Fruit fly (Drosophila melanogaster) whole organism, embryonic: ENCODE measurements around the gene CG11980.

Experiments
- Abd-B ChIP-seq: fragments of 200-800 bp; sonication (Bioruptor generic); optimal IDR thresholded peaks from 2 replicates; lab custom pipeline; 2018; ENCODE audit warnings: missing biosample characterization, mild to moderate bottlenecking, missing genetic modification characterization, moderate library complexity
- CG10366 ChIP-seq: fragments of 200-800 bp; sonication (Bioruptor generic); IDR thresholded peaks from 2 replicates; pipeline ENCODE4 v1.3.6; 2022; ENCODE audit warnings: missing biosample characterization, missing genetic modification characterization
- CG12236 ChIP-seq: fragments of 200-800 bp; sonication (Bioruptor generic); optimal IDR thresholded peaks from 2 replicates; lab custom pipeline; 2016; ENCODE audit warnings: missing biosample characterization, missing genetic modification characterization
- CG13296 ChIP-seq: fragments of 200-800 bp; sonication (Bioruptor generic); optimal IDR thresholded peaks from 3 replicates; lab custom pipeline; 2018; ENCODE audit warnings: missing biosample characterization, mild to moderate bottlenecking, missing genetic modification characterization
- CG15601 ChIP-seq: fragments of 200-800 bp; sonication (Bioruptor generic); optimal IDR thresholded peaks from 3 replicates; lab custom pipeline; 2019; ENCODE audit warnings: missing biosample characterization, mild to moderate bottlenecking, missing genetic modification characterization, moderate library complexity
- CG17359 ChIP-seq: fragments of 200-800 bp; sonication (Bioruptor generic); optimal IDR thresholded peaks from 3 replicates; lab custom pipeline; 2018; ENCODE audit warnings: missing biosample characterization, mild to moderate bottlenecking, missing genetic modification characterization, moderate library complexity
- CG17612 ChIP-seq: fragments of 200-800 bp; sonication (Bioruptor generic); IDR thresholded peaks from 2 replicates; pipeline ENCODE4 v1.3.6; 2022; ENCODE audit warnings: missing biosample characterization, missing genetic modification characterization
- CG17802 ChIP-seq: fragments of 200-800 bp; sonication (Bioruptor generic); optimal IDR thresholded peaks from 2 replicates; lab custom pipeline; 2018; ENCODE audit warnings: missing biosample characterization, mild to moderate bottlenecking, missing genetic modification characterization, moderate library complexity
- CG1792 ChIP-seq: fragments of 200-800 bp; sonication (Bioruptor generic); optimal IDR thresholded peaks from 2 replicates; lab custom pipeline; 2016; ENCODE audit warnings: missing biosample characterization, missing genetic modification characterization
- CG2712 ChIP-seq: fragments of 200-800 bp; optimal IDR thresholded peaks from 3 replicates; lab custom pipeline; 2019; ENCODE audit warnings: missing biosample characterization, mild to moderate bottlenecking, missing genetic modification characterization, moderate library complexity
- CG30020 ChIP-seq: fragments of 200-800 bp; optimal IDR thresholded peaks from 2 replicates; lab custom pipeline; 2019; ENCODE audit warnings: missing biosample characterization, mild to moderate bottlenecking, missing genetic modification characterization, moderate library complexity
- CG31441 ChIP-seq: fragments of 200-800 bp; sonication (Bioruptor generic); IDR thresholded peaks from 2 replicates; pipeline ENCODE4 v1.3.6; 2022; ENCODE audit warnings: missing biosample characterization, missing genetic modification characterization
- CG34376 ChIP-seq: fragments of 200-800 bp; sonication (Bioruptor generic); optimal IDR thresholded peaks from 2 replicates; lab custom pipeline; 2018; ENCODE audit warnings: missing biosample characterization, mild to moderate bottlenecking, missing genetic modification characterization
- CG4617 ChIP-seq: fragments of 200-800 bp; sonication (Bioruptor generic); optimal IDR thresholded peaks from 3 replicates; lab custom pipeline; 2016; ENCODE audit warnings: missing biosample characterization, missing genetic modification characterization, borderline replicate concordance
- CG4707 ChIP-seq: fragments of 200-800 bp; sonication (Bioruptor generic); optimal IDR thresholded peaks from 2 replicates; lab custom pipeline; 2018; ENCODE audit warnings: missing biosample characterization, mild to moderate bottlenecking, missing genetic modification characterization, moderate library complexity
- CG6272 ChIP-seq: fragments of 200-800 bp; sonication (Bioruptor generic); IDR thresholded peaks from 2 replicates; pipeline ENCODE4 v1.3.6; 2022; ENCODE audit warnings: missing biosample characterization, missing genetic modification characterization
- CG7357 ChIP-seq: fragments of 200-800 bp; sonication (Bioruptor generic); IDR thresholded peaks from 3 replicates; pipeline ENCODE4 v1.3.6; 2022; ENCODE audit warnings: missing biosample characterization, missing genetic modification characterization
- CG7987 ChIP-seq: fragments of 200-800 bp; sonication (Bioruptor generic); optimal IDR thresholded peaks from 2 replicates; lab custom pipeline; 2018; ENCODE audit warnings: missing biosample characterization, mild to moderate bottlenecking, missing genetic modification characterization, moderate library complexity
- CG8290 ChIP-seq, 3 experiments: fragments of 200-800 bp; sonication (Bioruptor generic); optimal IDR thresholded peaks; 2 replicates each; lab custom pipeline; 2016 to 2019; ENCODE audit warnings: missing biosample characterization in 3 of 3, missing genetic modification characterization in 3 of 3, mild to moderate bottlenecking in 2 of 3, moderate library complexity in 1 of 3
- CG9437 ChIP-seq: fragments of 200-800 bp; sonication (Bioruptor generic); optimal IDR thresholded peaks from 2 replicates; lab custom pipeline; 2018; ENCODE audit warnings: missing biosample characterization, mild to moderate bottlenecking, missing genetic modification characterization
- CG9932 ChIP-seq: fragments of 200-800 bp; sonication (Bioruptor generic); IDR thresholded peaks from 2 replicates; pipeline ENCODE4 v1.3.6; 2022; ENCODE audit warnings: missing biosample characterization, missing genetic modification characterization
- CHES-1-like ChIP-seq: fragments of 200-800 bp; sonication (Bioruptor generic); optimal IDR thresholded peaks from 2 replicates; lab custom pipeline; 2016; ENCODE audit warnings: missing biosample characterization, missing genetic modification characterization
- Fer1 ChIP-seq: fragments of 200-800 bp; sonication (Bioruptor generic); optimal IDR thresholded peaks from 2 replicates; lab custom pipeline; 2017; ENCODE audit warnings: missing biosample characterization, mild to moderate bottlenecking, missing genetic modification characterization
- Fer3 ChIP-seq: fragments of 200-800 bp; sonication (Bioruptor generic); optimal IDR thresholded peaks from 2 replicates; lab custom pipeline; 2018; ENCODE audit warnings: missing biosample characterization, mild to moderate bottlenecking, missing genetic modification characterization, moderate library complexity
- Gsc ChIP-seq: fragments of 200-800 bp; sonication (Bioruptor generic); IDR thresholded peaks from 2 replicates; pipeline ENCODE4 v1.3.6; 2022; ENCODE audit warnings: missing biosample characterization, missing genetic modification characterization
- MTF-1 ChIP-seq: fragments of 200-800 bp; sonication (Bioruptor generic); optimal IDR thresholded peaks from 2 replicates; lab custom pipeline; 2018; ENCODE audit warnings: missing biosample characterization, mild to moderate bottlenecking, missing genetic modification characterization, borderline replicate concordance
- Med ChIP-seq: fragments of 200-800 bp; sonication (Bioruptor generic); peaks from one replicate; lab custom pipeline; 2016; ENCODE audit warnings: missing biosample characterization, missing genetic modification characterization, mild to moderate bottlenecking, inconsistent platforms, moderate library complexity
- Sry-β ChIP-seq: fragments of 200-800 bp; sonication (Bioruptor generic); optimal IDR thresholded peaks from 2 replicates; lab custom pipeline; 2018; ENCODE audit warnings: missing biosample characterization, mild to moderate bottlenecking, missing genetic modification characterization, moderate library complexity
- Stat92E ChIP-seq, 3 experiments: fragments of >200 bp in 2 of 3; fragments of 200-800 bp in 1 of 3; sonication (Bioruptor generic) in 1 of 3; optimal IDR thresholded peaks; 2 replicates each; lab custom pipeline; 2017 to 2019; ENCODE audit warnings: missing biosample characterization in 3 of 3, missing genetic modification characterization in 3 of 3, mild to moderate bottlenecking in 1 of 3, moderate library complexity in 1 of 3
- TFAM ChIP-seq: fragments of 200-800 bp; sonication (Bioruptor generic); optimal IDR thresholded peaks from 2 replicates; lab custom pipeline; 2017; ENCODE audit warnings: missing biosample characterization, missing genetic modification characterization, inconsistent platforms
- Taf1 ChIP-seq: fragments of 200-800 bp; sonication (Bioruptor generic); IDR thresholded peaks from 2 replicates; pipeline ENCODE4 v1.3.6; 2022; ENCODE audit warnings: missing biosample characterization, missing genetic modification characterization
- aop ChIP-seq: fragments of 200-800 bp; sonication (Bioruptor generic); IDR thresholded peaks from 2 replicates; pipeline ENCODE4 v1.3.6; 2022; ENCODE audit warnings: missing biosample characterization, missing genetic modification characterization
- btn ChIP-seq: fragments of 200-800 bp; sonication (Bioruptor generic); optimal IDR thresholded peaks from 2 replicates; lab custom pipeline; 2016; ENCODE audit warnings: missing biosample characterization, missing genetic modification characterization
- chif ChIP-seq, 2 experiments: fragments of 200-800 bp; sonication (Bioruptor generic); optimal IDR thresholded peaks; 3 replicates each; lab custom pipeline; 2016; ENCODE audit warnings: missing biosample characterization in 2 of 2, missing genetic modification characterization in 2 of 2
- crc ChIP-seq: fragments of 200-800 bp; sonication (Bioruptor generic); optimal IDR thresholded peaks from 2 replicates; lab custom pipeline; 2016; ENCODE audit warnings: missing biosample characterization, missing genetic modification characterization
- dimm ChIP-seq: fragments of 200-800 bp; sonication (Bioruptor generic); IDR thresholded peaks from 2 replicates; pipeline ENCODE4 v1.3.6; 2022; ENCODE audit warnings: missing biosample characterization, missing genetic modification characterization
- jigr1 ChIP-seq: fragments of 200-800 bp; sonication (Bioruptor generic); IDR thresholded peaks from 3 replicates; pipeline ENCODE4 v1.3.6; 2022; ENCODE audit warnings: missing biosample characterization, missing genetic modification characterization
- kay ChIP-seq: fragments of 200-800 bp; sonication (Bioruptor generic); optimal IDR thresholded peaks from 2 replicates; lab custom pipeline; 2016; ENCODE audit warnings: missing biosample characterization, missing genetic modification characterization
- luna ChIP-seq: fragments of 200-800 bp; sonication (Bioruptor generic); optimal IDR thresholded peaks from 2 replicates; lab custom pipeline; 2016; ENCODE audit warnings: missing biosample characterization, missing genetic modification characterization
- odd ChIP-seq: fragments of 200-800 bp; sonication (Bioruptor generic); optimal IDR thresholded peaks from 2 replicates; lab custom pipeline; 2017; ENCODE audit warnings: missing biosample characterization, mild to moderate bottlenecking, missing genetic modification characterization
- onecut ChIP-seq: fragments of 200-800 bp; sonication (Bioruptor generic); IDR thresholded peaks from 2 replicates; pipeline ENCODE4 v1.3.6; 2022; ENCODE audit warnings: missing biosample characterization, missing genetic modification characterization
- phol ChIP-seq: fragments of 200-800 bp; sonication (Bioruptor generic); optimal IDR thresholded peaks from 3 replicates; lab custom pipeline; 2018; ENCODE audit warnings: missing biosample characterization, mild to moderate bottlenecking, missing genetic modification characterization, moderate library complexity
- pita ChIP-seq: fragments of 200-800 bp; sonication (Bioruptor generic); optimal IDR thresholded peaks from 2 replicates; lab custom pipeline; 2017; ENCODE audit warnings: missing biosample characterization, mild to moderate bottlenecking, missing genetic modification characterization
- repo ChIP-seq: fragments of 200-800 bp; sonication (Bioruptor generic); optimal IDR thresholded peaks from 2 replicates; lab custom pipeline; 2016; ENCODE audit warnings: missing biosample characterization, missing genetic modification characterization
- sim ChIP-seq: fragments of 200-800 bp; sonication (Bioruptor generic); IDR thresholded peaks from 2 replicates; pipeline ENCODE4 v1.3.6; 2022; ENCODE audit warnings: missing biosample characterization, missing genetic modification characterization
- sima ChIP-seq: fragments of 200-800 bp; sonication (Bioruptor generic); optimal IDR thresholded peaks from 2 replicates; lab custom pipeline; 2016; ENCODE audit warnings: missing biosample characterization, missing genetic modification characterization
- sr ChIP-seq: fragments of 200-800 bp; sonication (Bioruptor generic); IDR thresholded peaks from 3 replicates; pipeline ENCODE4 v1.3.6; 2022; ENCODE audit warnings: missing biosample characterization, missing genetic modification characterization
- trem ChIP-seq: fragments of 200-800 bp; optimal IDR thresholded peaks from 3 replicates; lab custom pipeline; 2019; ENCODE audit warnings: missing biosample characterization, mild to moderate bottlenecking, missing genetic modification characterization, moderate library complexity
- tup ChIP-seq: fragments of 200-800 bp; sonication (Bioruptor generic); optimal IDR thresholded peaks from 2 replicates; lab custom pipeline; 2016; ENCODE audit warnings: missing biosample characterization, mild to moderate bottlenecking, missing genetic modification characterization, moderate library complexity
- wor ChIP-seq: fragments of 200-800 bp; sonication (Bioruptor generic); IDR thresholded peaks from 2 replicates; pipeline ENCODE4 v1.3.6; 2022; ENCODE audit warnings: missing biosample characterization, missing genetic modification characterization
- zen2 ChIP-seq: fragments of 200-800 bp; sonication (Bioruptor generic); IDR thresholded peaks from 3 replicates; pipeline ENCODE4 v1.3.6; 2022; ENCODE audit warnings: missing biosample characterization, missing genetic modification characterization; ENCODE audit not compliant: partially characterized antibody

Gene CG11980

DNA sequence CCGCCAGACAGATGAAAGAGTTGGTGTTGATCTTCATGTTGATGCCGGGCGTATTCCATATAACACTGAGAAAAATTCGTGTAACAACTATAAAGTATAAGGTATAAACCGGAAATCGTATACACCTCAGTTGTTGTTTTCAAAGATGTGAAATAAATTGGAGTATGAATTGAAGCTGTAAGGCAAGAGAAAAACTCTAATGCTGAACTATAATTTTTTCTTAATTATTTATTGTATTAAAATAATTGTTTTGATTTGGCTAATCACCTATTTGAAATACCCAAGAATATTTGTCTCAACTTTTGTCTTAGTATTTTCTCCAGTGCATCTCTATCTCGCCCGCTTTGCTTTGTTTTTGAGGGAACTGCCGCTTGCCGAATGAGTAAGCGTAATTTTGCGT lies 43.5 kb upstream of the CG11980 start (continued):
- TF ChIP-seq tup = no peak
- TF ChIP-seq CG2712 (tag; lab: Kevin White, UChicago) = peak; percentile 77
- 0 out of 3 replicates have a peak, but pooled peaks have one; percentile 12 for TF ChIP-seq CG7357
- peak; percentile 44 for TF ChIP-seq trem (tag; lab: Kevin White, UChicago)
- TF ChIP-seq CG4707 (GFP tag; lab: Kevin White, UChicago) = no peak
- peak; percentile 79 for TF ChIP-seq CG17359 (tag; lab: Kevin White, UChicago)
- TF ChIP-seq sr (GFP tag; lab: Robert Waterston, UW) = no peak
- no peak for TF ChIP-seq btn (GFP tag; lab: Kevin White, UChicago)
- no peak for TF ChIP-seq CG4617 (GFP tag; lab: Kevin White, UChicago)
- no peak for TF ChIP-seq repo (GFP tag; lab: Kevin White, UChicago)
- no peak for TF ChIP-seq CG8290 (GFP tag; optimal IDR thresholded peaks at IDR 0.05; lab: Kevin White, UChicago)
- no peak for TF ChIP-seq CG8290 (tag; optimal IDR thresholded peaks at IDR 0.05; lab: Kevin White, UChicago)
- no peak for TF ChIP-seq Sry-β (GFP tag; lab: Kevin White, UChicago)
- TF ChIP-seq sim (GFP tag; lab: Robert Waterston, UW) = no peak
- peak; percentile 39 for TF ChIP-seq CG13296 (GFP tag; lab: Kevin White, UChicago)
- TF ChIP-seq pita = no peak
- no peak for TF ChIP-seq CG1792
- TF ChIP-seq wor (GFP tag; lab: Robert Waterston, UW) = peak; percentile 39; the same call in 1 of the 2 replicates
- TF ChIP-seq jigr1 (GFP tag; lab: Robert Waterston, UW) = no peak
- no peak for TF ChIP-seq chif (GFP tag; optimal IDR thresholded peaks at IDR 0.05; lab: Kevin White, UChicago)
- TF ChIP-seq CG34376 = no peak
- TF ChIP-seq CG9437 (GFP tag; lab: Kevin White, UChicago) = peak; percentile 58
- peak; percentile 17; the same call in 1 of the 2 replicates for TF ChIP-seq onecut (GFP tag; lab: Robert Waterston, UW)
- TF ChIP-seq sima (GFP tag; lab: Kevin White, UChicago) = no peak
- no peak for TF ChIP-seq Taf1
- TF ChIP-seq CG17802 (tag; lab: Kevin White, UChicago) = no peak
- TF ChIP-seq Stat92E (GFP tag; optimal IDR thresholded peaks at IDR 0.05; lab: Kevin White, UChicago) = no peak
- TF ChIP-seq CG30020 (tag; lab: Kevin White, UChicago) = no peak
- TF ChIP-seq kay (GFP tag; lab: Kevin White, UChicago) = no peak
- no peak for TF ChIP-seq CG9932 (GFP tag; lab: Robert Waterston, UW)
- no peak for TF ChIP-seq Gsc (GFP tag; lab: Robert Waterston, UW)
- peak; percentile 6 for TF ChIP-seq odd (GFP tag; lab: Kevin White, UChicago)
- TF ChIP-seq Abd-B (GFP tag; lab: Kevin White, UChicago) = peak; percentile 50
- no peak for TF ChIP-seq Fer1
- no peak for TF ChIP-seq CG17612
- peak; percentile 41 for TF ChIP-seq CG10366 (GFP tag; lab: Robert Waterston, UW)
- TF ChIP-seq Med (GFP tag; lab: Kevin White, UChicago) = no peak
- TF ChIP-seq TFAM = no peak
- no peak for TF ChIP-seq CHES-1-like
- no peak for TF ChIP-seq luna (GFP tag; lab: Kevin White, UChicago)
- TF ChIP-seq CG15601 (tag; lab: Kevin White, UChicago) = peak; percentile 36
- TF ChIP-seq CG31441 (GFP tag; lab: Robert Waterston, UW) = peak; percentile 83
- no peak for TF ChIP-seq CG7987 (GFP tag; lab: Kevin White, UChicago)
- TF ChIP-seq aop = no peak
- TF ChIP-seq dimm (GFP tag; lab: Robert Waterston, UW) = no peak
- no peak for TF ChIP-seq zen2 (GFP tag; lab: Robert Waterston, UW)
- TF ChIP-seq Fer3 (tag; lab: Kevin White, UChicago) = peak; percentile 24
- TF ChIP-seq crc (GFP tag; lab: Kevin White, UChicago) = no peak
- TF ChIP-seq MTF-1 (GFP tag; lab: Kevin White, UChicago) = no peak
- no peak for TF ChIP-seq CG12236 (GFP tag; lab: Kevin White, UChicago)
- no peak for TF ChIP-seq CG6272
- peak; percentile 83 for TF ChIP-seq phol (tag; lab: Kevin White, UChicago)
